Fruit fly (Drosophila melanogaster) Kc167 (cell line): ENCODE results near the gene CG9674.

Experiments used
- Myc ChIP-seq: fragments of >200 bp; optimal IDR thresholded peaks from 2 replicates; lab custom pipeline; 2017; ENCODE audit warnings: missing external identifiers
- Sin3A ChIP-seq: fragments of >200 bp; optimal IDR thresholded peaks from 2 replicates; lab custom pipeline; 2018; ENCODE audit warnings: missing external identifiers
- insv ChIP-seq: fragments of >200 bp; optimal IDR thresholded peaks from 3 replicates; lab custom pipeline; 2018; ENCODE audit warnings: missing external identifiers

DNA sequence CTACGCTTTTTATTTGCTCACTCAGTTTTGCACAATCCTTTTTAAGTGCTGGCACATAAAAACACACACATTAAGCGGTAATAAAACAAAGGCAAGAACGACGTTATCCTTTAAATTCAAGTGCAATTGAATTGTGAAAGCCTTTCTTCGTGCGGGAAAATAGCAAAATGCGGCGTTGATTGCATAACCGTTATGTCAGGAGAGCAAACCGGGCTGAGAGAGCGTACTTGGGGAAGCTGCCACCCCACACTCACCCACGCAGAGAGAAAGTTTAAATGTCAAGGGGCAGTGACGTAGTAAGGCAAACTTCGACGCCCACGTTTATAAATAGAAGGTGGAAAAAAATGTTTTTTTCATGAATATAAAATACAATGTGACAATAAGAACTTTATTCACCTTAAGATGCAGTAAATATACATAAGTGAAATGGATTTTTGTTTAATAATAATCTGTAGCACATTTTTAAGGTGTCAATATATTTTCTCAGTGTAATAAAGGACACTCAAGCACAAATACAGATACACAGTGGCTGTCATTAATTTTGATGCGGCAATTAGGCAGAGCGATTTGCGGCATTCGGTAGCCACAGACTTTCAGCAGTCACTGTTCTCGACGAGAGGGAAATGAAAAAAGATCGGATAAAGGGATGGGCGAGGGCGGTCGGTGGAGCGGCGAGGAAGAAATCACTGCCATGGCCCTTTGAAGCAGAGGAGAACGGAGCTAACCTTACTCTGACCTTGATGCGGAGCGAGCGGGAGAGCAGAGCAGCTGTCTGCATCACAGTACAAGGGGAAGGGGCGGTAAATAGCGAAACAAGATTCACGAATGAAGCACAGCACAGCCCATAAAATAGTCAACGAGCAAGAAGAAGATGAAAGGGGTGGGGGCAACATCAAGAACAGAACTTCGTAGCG lies 1.5 kb downstream of the CG9674 start:
- no peak for TF ChIP-seq insv (lab: Kevin White, UChicago)
- TF ChIP-seq Sin3A = no peak
- TF ChIP-seq Myc = no peak
